Worm (Caenorhabditis elegans) whole organism, L2 larva: Measurements from ENCODE around the gene F54E2.9.
A peak's percentile ranks its signal among the peaks of the same experiment; 100 is the strongest.

Source experiments
- C34F6.9 ChIP-seq: fragments of 150-350 bp; optimal IDR thresholded peaks from 2 replicates; lab custom pipeline; 2014; ENCODE audit warnings: missing biosample characterization, missing genetic modification characterization
- F13H6.1 ChIP-seq: sonication (generic microtip); optimal IDR thresholded peaks from 2 replicates; lab custom pipeline; 2016; ENCODE audit warnings: missing genetic modification characterization, missing compliant biosample characterization
- R02D3.7 ChIP-seq: fragments of 150-350 bp; optimal IDR thresholded peaks from 2 replicates; lab custom pipeline; 2014; ENCODE audit warnings: missing biosample characterization, missing genetic modification characterization
- ZK546.5 ChIP-seq: sonication (generic microtip); optimal IDR thresholded peaks from 2 replicates; lab custom pipeline; 2017; ENCODE audit warnings: missing biosample characterization, missing genetic modification characterization
- aly-2 ChIP-seq: fragments of 150-350 bp; optimal IDR thresholded peaks from 2 replicates; lab custom pipeline; 2014; ENCODE audit warnings: missing biosample characterization, missing genetic modification characterization
- ama-1 ChIP-seq: fragments of 150-350 bp; optimal IDR thresholded peaks from 2 replicates; lab custom pipeline; 2018; ENCODE audit warnings: inconsistent platforms
- blmp-1 ChIP-seq: sonication (generic microtip); optimal IDR thresholded peaks from 2 replicates; lab custom pipeline; 2017; ENCODE audit warnings: missing genetic modification characterization, mild to moderate bottlenecking, missing compliant biosample characterization, antibody characterized with exemption, moderate library complexity; ENCODE audit not compliant: insufficient read depth
- ceh-16 ChIP-seq: fragments of 150-350 bp; optimal IDR thresholded peaks from 2 replicates; lab custom pipeline; 2014; ENCODE audit warnings: missing biosample characterization, missing genetic modification characterization
- ceh-82 ChIP-seq: fragments of 150-350 bp; optimal IDR thresholded peaks from 2 replicates; lab custom pipeline; 2014; ENCODE audit warnings: missing biosample characterization, missing genetic modification characterization
- crh-2 ChIP-seq: sonication (generic microtip); optimal IDR thresholded peaks from 2 replicates; lab custom pipeline; 2017; ENCODE audit warnings: missing biosample characterization, missing genetic modification characterization
- egl-27 ChIP-seq: sonication (generic microtip); optimal IDR thresholded peaks from 3 replicates; lab custom pipeline; 2017; ENCODE audit warnings: missing biosample characterization, missing genetic modification reagents, missing genetic modification characterization
- elt-1 ChIP-seq: fragments of 150-350 bp; optimal IDR thresholded peaks from 2 replicates; lab custom pipeline; 2014; ENCODE audit warnings: missing biosample characterization, missing genetic modification characterization
- elt-3 ChIP-seq: sonication (generic microtip); optimal IDR thresholded peaks from 2 replicates; lab custom pipeline; 2017; ENCODE audit warnings: missing biosample characterization, missing genetic modification characterization
- fos-1 ChIP-seq: fragments of 150-350 bp; optimal IDR thresholded peaks from 2 replicates; lab custom pipeline; 2014; ENCODE audit warnings: missing biosample characterization, missing genetic modification characterization
- lin-11 ChIP-seq: fragments of 150-350 bp; sonication (generic microtip); optimal IDR thresholded peaks from 2 replicates; lab custom pipeline; 2014; ENCODE audit warnings: missing biosample characterization, missing genetic modification characterization, inconsistent platforms, mixed read lengths
- lin-39 ChIP-seq: fragments of 150-350 bp; optimal IDR thresholded peaks from 2 replicates; lab custom pipeline; 2014; ENCODE audit warnings: missing biosample characterization, missing genetic modification reagents, missing genetic modification characterization
- lsy-2 ChIP-seq, 2 experiments: fragments of 150-350 bp in 1 of 2; sonication (generic microtip) in 1 of 2; optimal IDR thresholded peaks; 2 replicates each; lab custom pipeline; 2014 to 2017; ENCODE audit warnings: missing biosample characterization in 2 of 2, missing genetic modification characterization in 2 of 2
- mab-5 ChIP-seq: fragments of 150-350 bp; optimal IDR thresholded peaks from 2 replicates; lab custom pipeline; 2014; ENCODE audit warnings: missing biosample characterization, missing genetic modification characterization
- mbf-1 ChIP-seq: sonication (generic microtip); optimal IDR thresholded peaks from 2 replicates; lab custom pipeline; 2017; ENCODE audit warnings: missing biosample characterization, missing genetic modification characterization
- mdl-1 ChIP-seq, 2 experiments: fragments of 150-350 bp in 1 of 2; sonication (generic microtip) in 1 of 2; optimal IDR thresholded peaks; 2 replicates each; lab custom pipeline; 2017; ENCODE audit warnings: missing biosample characterization in 2 of 2, missing genetic modification characterization in 2 of 2
- nhr-10 ChIP-seq: sonication (generic microtip); optimal IDR thresholded peaks from 2 replicates; lab custom pipeline; 2017; ENCODE audit warnings: missing biosample characterization, missing genetic modification characterization
- nhr-129 ChIP-seq: fragments of 150-350 bp; optimal IDR thresholded peaks from 2 replicates; lab custom pipeline; 2014; ENCODE audit warnings: missing biosample characterization, missing genetic modification characterization
- nhr-21 ChIP-seq: fragments of 150-350 bp; optimal IDR thresholded peaks from 2 replicates; lab custom pipeline; 2014; ENCODE audit warnings: missing biosample characterization, missing genetic modification characterization
- nhr-237 ChIP-seq: fragments of 150-350 bp; optimal IDR thresholded peaks from 2 replicates; lab custom pipeline; 2014; ENCODE audit warnings: missing biosample characterization, missing genetic modification characterization
- nhr-25 ChIP-seq: fragments of 150-350 bp; sonication (generic microtip); optimal IDR thresholded peaks from 3 replicates; lab custom pipeline; 2014; ENCODE audit warnings: missing biosample characterization, missing genetic modification characterization
- nhr-6 ChIP-seq: fragments of 150-350 bp; optimal IDR thresholded peaks from 2 replicates; lab custom pipeline; 2014; ENCODE audit warnings: missing biosample characterization, missing genetic modification characterization
- peb-1 ChIP-seq: fragments of 150-350 bp; optimal IDR thresholded peaks from 2 replicates; lab custom pipeline; 2014; ENCODE audit warnings: missing biosample characterization, missing genetic modification characterization
- sem-4 ChIP-seq: fragments of 150-350 bp; optimal IDR thresholded peaks from 2 replicates; lab custom pipeline; 2014; ENCODE audit warnings: missing biosample characterization, missing genetic modification reagents, missing genetic modification characterization
- skn-1 ChIP-seq: sonication (generic microtip); optimal IDR thresholded peaks from 2 replicates; lab custom pipeline; 2017; ENCODE audit warnings: missing biosample characterization, missing genetic modification characterization
- sma-3 ChIP-seq: sonication (generic microtip); optimal IDR thresholded peaks from 2 replicates; lab custom pipeline; 2016; ENCODE audit warnings: missing genetic modification reagents, missing genetic modification characterization, missing compliant biosample characterization
- sma-9 ChIP-seq, 2 experiments: fragments of 150-350 bp in 1 of 2; sonication (generic microtip) in 1 of 2; optimal IDR thresholded peaks; 2 replicates each; lab custom pipeline; 2014 to 2016; ENCODE audit warnings: missing genetic modification characterization in 2 of 2, mild to moderate bottlenecking in 1 of 2, missing biosample characterization in 1 of 2, missing compliant biosample characterization in 1 of 2, missing genetic modification reagents in 1 of 2, moderate library complexity in 1 of 2
- unc-39 ChIP-seq: fragments of 150-350 bp; optimal IDR thresholded peaks from 2 replicates; lab custom pipeline; 2014; ENCODE audit warnings: missing biosample characterization, missing genetic modification characterization
- unc-55 ChIP-seq: fragments of 150-350 bp; sonication (generic microtip); optimal IDR thresholded peaks from 3 replicates; lab custom pipeline; 2014; ENCODE audit warnings: missing biosample characterization, missing genetic modification reagents, missing genetic modification characterization
- zag-1 ChIP-seq: fragments of 150-350 bp; optimal IDR thresholded peaks from 2 replicates; lab custom pipeline; 2014; ENCODE audit warnings: missing biosample characterization, missing genetic modification characterization
- ztf-11 ChIP-seq: sonication (generic microtip); optimal IDR thresholded peaks from 2 replicates; lab custom pipeline; 2017; ENCODE audit warnings: missing biosample characterization, missing genetic modification characterization
- ztf-4 ChIP-seq: fragments of 150-350 bp; optimal IDR thresholded peaks from 2 replicates; lab custom pipeline; 2014; ENCODE audit warnings: missing biosample characterization, missing genetic modification characterization

Gene F54E2.9

ce11 chrV:2771560-2771959 lies 42.2 kb downstream of the F54E2.9 start, which contains the start of gene srh-56:
Gene srh-56, plus strand, starts transcription at chrV:2771860.
- TF ChIP-seq skn-1 (tag; lab: Kevin White, UChicago) = no peak
- TF ChIP-seq zag-1 (tag; lab: Kevin White, UChicago) = no peak
- no peak for TF ChIP-seq fos-1 (tag; lab: Kevin White, UChicago)
- no peak for TF ChIP-seq F13H6.1
- no peak for TF ChIP-seq sma-3 (GFP tag; lab: Kevin White, UChicago)
- no peak for TF ChIP-seq mab-5
- no peak for TF ChIP-seq mbf-1 (tag; lab: Kevin White, UChicago)
- TF ChIP-seq ceh-82 (tag; lab: Kevin White, UChicago) = no peak
- no peak for TF ChIP-seq aly-2 (tag; lab: Kevin White, UChicago)
- no peak for TF ChIP-seq lsy-2 (tag; optimal IDR thresholded peaks at IDR 0.05; lab: Kevin White, UChicago)
- TF ChIP-seq unc-55 (GFP tag; lab: Kevin White, UChicago) = no peak
- no peak for TF ChIP-seq nhr-237
- TF ChIP-seq ztf-4 (tag; lab: Kevin White, UChicago) = no peak

DNA sequence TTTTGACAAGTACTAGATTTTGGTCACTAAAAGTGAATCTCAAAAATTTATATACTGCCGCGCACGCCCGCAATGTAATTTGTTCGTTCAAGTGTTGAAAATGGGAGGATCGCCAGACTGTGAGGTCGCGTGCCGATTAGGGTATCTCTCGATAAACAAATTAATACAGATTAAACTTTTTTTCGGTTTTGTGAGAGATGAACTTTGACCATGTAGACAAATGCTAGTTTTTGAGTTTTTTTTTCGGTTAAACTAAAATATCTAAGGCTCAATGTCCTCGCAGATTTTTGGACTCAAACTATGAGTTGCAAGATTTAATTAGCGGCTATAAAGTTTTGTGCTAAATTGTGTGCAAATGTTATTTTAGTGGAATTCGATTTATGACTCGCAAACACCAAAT lies 44.0 kb downstream of the F54E2.9 start, which contains the start of gene dhs-15:
Gene dhs-15 (minus strand): TSS at position 101 of the 400 bp plus-strand sequence.
- TF ChIP-seq elt-1 (tag; lab: Kevin White, UChicago) = no peak
- no peak for TF ChIP-seq sma-9 (GFP tag; optimal IDR thresholded peaks at IDR 0.05; lab: Kevin White, UChicago)
- no peak for TF ChIP-seq sma-9 (tag; optimal IDR thresholded peaks at IDR 0.05; lab: Kevin White, UChicago)
- TF ChIP-seq nhr-25 (tag; lab: Kevin White, UChicago) = no peak
- TF ChIP-seq peb-1 (tag; lab: Kevin White, UChicago) = no peak
- no peak for TF ChIP-seq C34F6.9
- no peak for TF ChIP-seq R02D3.7
- no peak for TF ChIP-seq lin-11
- no peak for TF ChIP-seq nhr-10 (tag; lab: Kevin White, UChicago)
- no peak for TF ChIP-seq ztf-11 (tag; lab: Kevin White, UChicago)
- TF ChIP-seq aly-2 (tag; lab: Kevin White, UChicago) = no peak
- no peak for TF ChIP-seq lin-39 (tag; lab: Kevin White, UChicago)
- TF ChIP-seq ceh-16 = no peak
- TF ChIP-seq nhr-6 = no peak
- TF ChIP-seq egl-27 (tag; lab: Kevin White, UChicago) = no peak
- TF ChIP-seq mbf-1 (tag; lab: Kevin White, UChicago) = no peak
- TF ChIP-seq skn-1 (tag; lab: Kevin White, UChicago) = no peak
- no peak for TF ChIP-seq nhr-21
- TF ChIP-seq elt-3 (tag; lab: Kevin White, UChicago) = no peak
- no peak for TF ChIP-seq crh-2 (tag; lab: Kevin White, UChicago)

ce11 chrV:2767465-2767864 lies 46.3 kb downstream of the F54E2.9 start, which contains the start of gene R05D8.9:
Gene R05D8.9, minus strand, starts transcription at chrV:2767565.
- TF ChIP-seq mab-5 = no peak
- no peak for TF ChIP-seq C34F6.9
- TF ChIP-seq sma-9 (GFP tag; optimal IDR thresholded peaks at IDR 0.05; lab: Kevin White, UChicago) = no peak
- TF ChIP-seq sma-9 (tag; optimal IDR thresholded peaks at IDR 0.05; lab: Kevin White, UChicago) = no peak
- TF ChIP-seq elt-3 (tag; lab: Kevin White, UChicago) = no peak
- no peak for TF ChIP-seq nhr-10 (tag; lab: Kevin White, UChicago)
- TF ChIP-seq ztf-4 (tag; lab: Kevin White, UChicago) = no peak
- TF ChIP-seq ceh-82 (tag; lab: Kevin White, UChicago) = no peak
- TF ChIP-seq sem-4 (tag; lab: Kevin White, UChicago) = no peak
- TF ChIP-seq crh-2 (tag; lab: Kevin White, UChicago) = no peak
- TF ChIP-seq ama-1 (lab: Kevin White, UChicago) = no peak
- TF ChIP-seq fos-1 (tag; lab: Kevin White, UChicago) = no peak
- TF ChIP-seq peb-1 (tag; lab: Kevin White, UChicago) = no peak
- no peak for TF ChIP-seq unc-39 (tag; lab: Kevin White, UChicago)
- TF ChIP-seq aly-2 (tag; lab: Kevin White, UChicago) = no peak
- no peak for TF ChIP-seq nhr-129
- no peak for TF ChIP-seq zag-1 (tag; lab: Kevin White, UChicago)
- no peak for TF ChIP-seq mdl-1 (tag; optimal IDR thresholded peaks at IDR 0.05; lab: Kevin White, UChicago)

- TF ChIP-seq ceh-82 (tag; lab: Kevin White, UChicago) (no peak), ZK546.5 (tag; lab: Kevin White, UChicago) (no peak), mdl-1 (tag; optimal IDR thresholded peaks at IDR 0.05; lab: Kevin White, UChicago) (no peak), fos-1 (tag; lab: Kevin White, UChicago) (peak; percentile 69), sma-9 (GFP tag; optimal IDR thresholded peaks at IDR 0.05; lab: Kevin White, UChicago) (no peak), sma-9 (tag; optimal IDR thresholded peaks at IDR 0.05; lab: Kevin White, UChicago) (no peak), ceh-16 (no peak), nhr-129 (no peak), R02D3.7 (no peak), blmp-1 (tag; lab: Kevin White, UChicago) (no peak)
Measured at ce11 chrV:2765052-2765451, 48.7 kb downstream of the F54E2.9 start, which contains the start of gene dhs-14. Gene dhs-14, minus strand, starts transcription at chrV:2765200.
